Fruit fly (Drosophila melanogaster) whole organism, embryonic: ENCODE results near the gene Obp93a.

Source experiments
- B-H1 ChIP-seq: fragments of 200-800 bp; sonication (Bioruptor generic); IDR thresholded peaks from 3 replicates; pipeline ENCODE4 v1.3.6; 2022; ENCODE audit warnings: missing biosample characterization, missing genetic modification characterization
- C15 ChIP-seq: fragments of 200-800 bp; sonication (Bioruptor generic); IDR thresholded peaks from 3 replicates; pipeline ENCODE4 v1.3.6; 2022; ENCODE audit warnings: missing biosample characterization, missing genetic modification characterization
- CG10462 ChIP-seq: fragments of 200-800 bp; sonication (Bioruptor generic); optimal IDR thresholded peaks from 2 replicates; lab custom pipeline; 2016; ENCODE audit warnings: missing biosample characterization, missing genetic modification characterization
- CG10565 ChIP-seq: fragments of 200-800 bp; sonication (Bioruptor generic); optimal IDR thresholded peaks from 3 replicates; lab custom pipeline; 2016; ENCODE audit warnings: missing biosample characterization, mild to moderate bottlenecking, missing genetic modification characterization
- CG11695 ChIP-seq: fragments of 200-800 bp; sonication (Bioruptor generic); IDR thresholded peaks from 3 replicates; pipeline ENCODE4 v1.3.6; 2022; ENCODE audit warnings: missing biosample characterization, missing genetic modification characterization
- CG12391 ChIP-seq: fragments of 200-800 bp; sonication (Bioruptor generic); optimal IDR thresholded peaks from 3 replicates; lab custom pipeline; 2018; ENCODE audit warnings: missing biosample characterization, mild to moderate bottlenecking, missing genetic modification characterization, moderate library complexity
- CG15269 ChIP-seq: fragments of 200-800 bp; sonication (Bioruptor generic); optimal IDR thresholded peaks from 2 replicates; lab custom pipeline; 2018; ENCODE audit warnings: missing biosample characterization, mild to moderate bottlenecking, missing genetic modification characterization, moderate library complexity
- CG1603 ChIP-seq: fragments of 200-800 bp; sonication (Bioruptor generic); optimal IDR thresholded peaks from 2 replicates; lab custom pipeline; 2019; ENCODE audit warnings: missing biosample characterization, mild to moderate bottlenecking, missing genetic modification characterization, moderate library complexity
- CG17328 ChIP-seq: fragments of 200-800 bp; sonication (Bioruptor generic); IDR thresholded peaks from 2 replicates; pipeline ENCODE4 v1.3.6; 2022; ENCODE audit warnings: missing biosample characterization, missing genetic modification characterization
- CG17612 ChIP-seq: fragments of 200-800 bp; sonication (Bioruptor generic); IDR thresholded peaks from 2 replicates; pipeline ENCODE4 v1.3.6; 2022; ENCODE audit warnings: missing biosample characterization, missing genetic modification characterization
- CG30431 ChIP-seq: fragments of 200-800 bp; sonication (Bioruptor generic); optimal IDR thresholded peaks from 2 replicates; lab custom pipeline; 2017; ENCODE audit warnings: missing biosample characterization, missing genetic modification characterization
- CG3995 ChIP-seq: fragments of 200-800 bp; sonication (Bioruptor generic); optimal IDR thresholded peaks from 3 replicates; lab custom pipeline; 2016; ENCODE audit warnings: missing biosample characterization, missing genetic modification characterization
- CG7372 ChIP-seq: fragments of 200-800 bp; sonication (Bioruptor generic); IDR thresholded peaks from 2 replicates; pipeline ENCODE4 v1.3.6; 2022; ENCODE audit warnings: missing biosample characterization, missing genetic modification characterization
- CG7745 ChIP-seq: fragments of 200-800 bp; sonication (Bioruptor generic); optimal IDR thresholded peaks from 2 replicates; lab custom pipeline; 2018; ENCODE audit warnings: missing biosample characterization, mild to moderate bottlenecking, missing genetic modification characterization, moderate library complexity
- CG7963 ChIP-seq: fragments of 200-800 bp; sonication (Bioruptor generic); IDR thresholded peaks from 3 replicates; pipeline ENCODE4 v1.3.6; 2022; ENCODE audit warnings: missing biosample characterization, missing genetic modification characterization; ENCODE audit not compliant: partially characterized antibody
- CG8478 ChIP-seq: fragments of >200 bp; optimal IDR thresholded peaks from 2 replicates; lab custom pipeline; 2018
- Camta ChIP-seq: fragments of 200-800 bp; sonication (Bioruptor generic); optimal IDR thresholded peaks from 2 replicates; lab custom pipeline; 2016; ENCODE audit warnings: missing biosample characterization, missing genetic modification characterization
- CkIIα-i1 ChIP-seq: fragments of 200-800 bp; sonication (Bioruptor generic); IDR thresholded peaks from 2 replicates; pipeline ENCODE4 v1.3.6; 2022; ENCODE audit warnings: missing biosample characterization, missing genetic modification characterization
- Drgx ChIP-seq: fragments of 200-800 bp; sonication (Bioruptor generic); IDR thresholded peaks from 2 replicates; pipeline ENCODE4 v1.3.6; 2022; ENCODE audit warnings: missing biosample characterization, missing genetic modification characterization
- HLH4C ChIP-seq: fragments of 200-800 bp; sonication (Bioruptor generic); IDR thresholded peaks from 3 replicates; pipeline ENCODE4 v1.3.6; 2022; ENCODE audit warnings: missing biosample characterization, missing genetic modification characterization; ENCODE audit not compliant: partially characterized antibody
- Jarid2 ChIP-seq: fragments of 200-800 bp; sonication (Bioruptor generic); optimal IDR thresholded peaks from 3 replicates; lab custom pipeline; 2017; ENCODE audit warnings: mild to moderate bottlenecking, missing biosample characterization, missing genetic modification reagents, missing genetic modification characterization
- Lim3 ChIP-seq: fragments of 200-800 bp; sonication (Bioruptor generic); IDR thresholded peaks from 2 replicates; pipeline ENCODE4 v1.3.6; 2022; ENCODE audit warnings: missing biosample characterization, missing genetic modification characterization
- MBD-R2 ChIP-seq: fragments of 200-800 bp; sonication (Bioruptor generic); IDR thresholded peaks from 2 replicates; pipeline ENCODE4 v1.3.6; 2022; ENCODE audit warnings: missing biosample characterization, missing genetic modification characterization
- Oaz ChIP-seq: fragments of 200-800 bp; sonication (Bioruptor generic); IDR thresholded peaks from 2 replicates; pipeline ENCODE4 v1.3.6; 2022; ENCODE audit warnings: missing biosample characterization, missing genetic modification characterization
- Pdp1 ChIP-seq, 2 experiments: fragments of 200-800 bp; sonication (Bioruptor generic); optimal IDR thresholded peaks; 3 replicates each; lab custom pipeline; 2016; ENCODE audit warnings: missing biosample characterization in 2 of 2, missing genetic modification characterization in 2 of 2, mild to moderate bottlenecking in 1 of 2, moderate library complexity in 1 of 2
- Sry-δ ChIP-seq: fragments of 200-800 bp; sonication (Bioruptor generic); optimal IDR thresholded peaks from 2 replicates; lab custom pipeline; 2016; ENCODE audit warnings: missing biosample characterization, missing genetic modification characterization
- Trl ChIP-seq, 3 experiments: fragments of >200 bp in 2 of 3; fragments of 200-800 bp in 1 of 3; sonication (Bioruptor generic) in 1 of 3; optimal IDR thresholded peaks; 2 replicates in 1 of 3; 3 replicates in 2 of 3; lab custom pipeline; 2016 to 2017; ENCODE audit warnings: missing biosample characterization in 1 of 3, missing genetic modification characterization in 1 of 3
- Xrp1 ChIP-seq: fragments of 200-800 bp; sonication (Bioruptor generic); IDR thresholded peaks from 2 replicates; pipeline ENCODE4 v1.3.6; 2022; ENCODE audit warnings: missing biosample characterization, missing genetic modification characterization
- abd-A ChIP-seq: fragments of 200-800 bp; sonication (Bioruptor generic); optimal IDR thresholded peaks from 3 replicates; lab custom pipeline; 2019; ENCODE audit warnings: missing biosample characterization, mild to moderate bottlenecking, missing genetic modification characterization, moderate library complexity
- amos ChIP-seq: fragments of 200-800 bp; sonication (Bioruptor generic); IDR thresholded peaks from 2 replicates; pipeline ENCODE4 v1.3.6; 2022; ENCODE audit warnings: missing biosample characterization, missing genetic modification characterization; ENCODE audit not compliant: partially characterized antibody
- bowl ChIP-seq: fragments of 200-800 bp; sonication (Bioruptor generic); IDR thresholded peaks from 2 replicates; pipeline ENCODE4 v1.3.6; 2022; ENCODE audit warnings: missing biosample characterization, missing genetic modification characterization
- cg ChIP-seq: fragments of 200-800 bp; sonication (Bioruptor generic); optimal IDR thresholded peaks from 3 replicates; lab custom pipeline; 2019; ENCODE audit warnings: missing biosample characterization, mild to moderate bottlenecking, missing genetic modification characterization, moderate library complexity
- disco-r ChIP-seq: fragments of 200-800 bp; sonication (Bioruptor generic); optimal IDR thresholded peaks from 2 replicates; lab custom pipeline; 2016; ENCODE audit warnings: missing biosample characterization, missing genetic modification characterization
- dmrt99B ChIP-seq: fragments of 200-800 bp; sonication (Bioruptor generic); optimal IDR thresholded peaks from 2 replicates; lab custom pipeline; 2018; ENCODE audit warnings: missing biosample characterization, mild to moderate bottlenecking, missing genetic modification characterization, moderate library complexity
- dysf ChIP-seq: fragments of 200-800 bp; sonication (Bioruptor generic); IDR thresholded peaks from 3 replicates; pipeline ENCODE4 v1.3.6; 2022; ENCODE audit warnings: missing biosample characterization, missing genetic modification characterization
- en ChIP-seq: fragments of 200-800 bp; sonication (Bioruptor generic); optimal IDR thresholded peaks from 2 replicates; lab custom pipeline; 2016; ENCODE audit warnings: missing biosample characterization, missing genetic modification characterization
- fd96Cb ChIP-seq: fragments of 200-800 bp; sonication (Bioruptor generic); optimal IDR thresholded peaks from 2 replicates; lab custom pipeline; 2018; ENCODE audit warnings: missing biosample characterization, mild to moderate bottlenecking, missing genetic modification characterization, moderate library complexity
- klu ChIP-seq: fragments of 200-800 bp; sonication (Bioruptor generic); IDR thresholded peaks from 2 replicates; pipeline ENCODE4 v1.3.6; 2022; ENCODE audit warnings: missing biosample characterization, missing genetic modification characterization
- lola ChIP-seq, 3 experiments: fragments of >200 bp in 2 of 3; fragments of 200-800 bp in 1 of 3; sonication (Bioruptor generic) in 1 of 3; optimal IDR thresholded peaks; 2 replicates each; lab custom pipeline; 2017 to 2019; ENCODE audit warnings: missing biosample characterization in 3 of 3, missing genetic modification characterization in 3 of 3, mild to moderate bottlenecking in 1 of 3, moderate library complexity in 1 of 3
- luna ChIP-seq: fragments of 200-800 bp; sonication (Bioruptor generic); optimal IDR thresholded peaks from 2 replicates; lab custom pipeline; 2016; ENCODE audit warnings: missing biosample characterization, missing genetic modification characterization
- pita ChIP-seq: fragments of 200-800 bp; sonication (Bioruptor generic); optimal IDR thresholded peaks from 2 replicates; lab custom pipeline; 2017; ENCODE audit warnings: missing biosample characterization, mild to moderate bottlenecking, missing genetic modification characterization
- pnt ChIP-seq: fragments of 200-800 bp; sonication (Bioruptor generic); optimal IDR thresholded peaks from 3 replicates; lab custom pipeline; 2016; ENCODE audit warnings: missing biosample characterization, missing genetic modification characterization
- pros ChIP-seq: fragments of 200-800 bp; sonication (Bioruptor generic); optimal IDR thresholded peaks from 3 replicates; lab custom pipeline; 2019; ENCODE audit warnings: missing biosample characterization, mild to moderate bottlenecking, missing genetic modification characterization, moderate library complexity
- sd ChIP-seq: fragments of 200-800 bp; sonication (Bioruptor generic); optimal IDR thresholded peaks from 3 replicates; lab custom pipeline; 2018; ENCODE audit warnings: missing biosample characterization, mild to moderate bottlenecking, missing genetic modification characterization, moderate library complexity
- sens ChIP-seq: fragments of 200-800 bp; sonication (Bioruptor generic); peaks from one replicate; lab custom pipeline; 2016; ENCODE audit warnings: missing biosample characterization, missing genetic modification characterization
- sob ChIP-seq: fragments of 200-800 bp; sonication (Bioruptor generic); IDR thresholded peaks from 2 replicates; pipeline ENCODE4 v1.3.6; 2022; ENCODE audit warnings: missing biosample characterization, missing genetic modification characterization
- stwl ChIP-seq: fragments of 200-800 bp; sonication (Bioruptor generic); optimal IDR thresholded peaks from 3 replicates; lab custom pipeline; 2018; ENCODE audit warnings: missing biosample characterization, mild to moderate bottlenecking, missing genetic modification characterization, moderate library complexity
- tna ChIP-seq: fragments of 200-800 bp; sonication (Bioruptor generic); IDR thresholded peaks from 2 replicates; pipeline ENCODE4 v1.3.6; 2022; ENCODE audit warnings: missing biosample characterization, missing genetic modification characterization; ENCODE audit not compliant: partially characterized antibody
- usp ChIP-seq: fragments of >200 bp; optimal IDR thresholded peaks from 2 replicates; lab custom pipeline; 2017; ENCODE audit warnings: missing biosample characterization, missing genetic modification characterization
- vnd ChIP-seq: fragments of 200-800 bp; sonication (Bioruptor generic); IDR thresholded peaks from 3 replicates; pipeline ENCODE4 v1.3.6; 2022; ENCODE audit warnings: missing biosample characterization, missing genetic modification characterization; ENCODE audit not compliant: partially characterized antibody
- zfh1 ChIP-seq: fragments of 200-800 bp; sonication (Bioruptor generic); IDR thresholded peaks from 3 replicates; pipeline ENCODE4 v1.3.6; 2022; ENCODE audit warnings: missing biosample characterization, missing genetic modification characterization

Obp93a gene

DNA sequence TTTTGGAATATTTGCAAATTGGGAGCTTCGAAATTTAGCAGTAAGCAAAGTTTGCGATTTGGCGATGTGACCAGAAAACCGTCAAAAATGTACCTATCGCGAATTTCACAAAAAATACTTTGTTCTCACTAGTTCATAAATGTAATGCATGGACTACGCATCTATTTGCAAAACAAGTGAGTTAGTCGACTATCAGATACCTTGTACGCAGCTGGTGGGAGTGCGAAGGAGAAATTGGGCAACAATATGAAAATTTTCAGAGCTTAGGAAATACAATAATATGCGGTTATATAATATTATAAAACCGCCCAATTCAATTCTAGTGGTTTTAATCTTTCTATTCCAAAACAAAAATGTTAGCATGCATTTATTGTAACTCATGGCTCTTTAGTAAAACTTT lies 10.7 kb downstream of the Obp93a start, which contains the start of gene Bdbt (continued):
- TF ChIP-seq Drgx (GFP tag; lab: Robert Waterston, UW) = no peak
- peak; percentile 13 to 94 for TF ChIP-seq Pdp1 (GFP tag; optimal IDR thresholded peaks at IDR 0.05; lab: Kevin White, UChicago)
- TF ChIP-seq CG8478 (lab: Kevin White, UChicago) = no peak
- TF ChIP-seq bowl (GFP tag; lab: Robert Waterston, UW) = no peak
- TF ChIP-seq klu (GFP tag; lab: Robert Waterston, UW) = no peak
- no peak for TF ChIP-seq CG3995 (GFP tag; lab: Kevin White, UChicago)
- TF ChIP-seq Camta = no peak
- no peak for TF ChIP-seq disco-r (GFP tag; lab: Kevin White, UChicago)
- no peak for TF ChIP-seq luna
- no peak for TF ChIP-seq CG11695 (GFP tag; lab: Robert Waterston, UW)
- no peak for TF ChIP-seq CG15269 (tag; lab: Kevin White, UChicago)
- peak; percentile 82 for TF ChIP-seq MBD-R2 (GFP tag; lab: Robert Waterston, UW)
- TF ChIP-seq CG7372 (GFP tag; lab: Robert Waterston, UW) = no peak
- TF ChIP-seq CG10462 (GFP tag; lab: Kevin White, UChicago) = no peak
- peak; percentile 46 for TF ChIP-seq stwl (tag; lab: Kevin White, UChicago)
- peak in 1 of 3 experiments; percentile 88 for TF ChIP-seq lola (GFP tag; optimal IDR thresholded peaks at IDR 0.05; lab: Kevin White, UChicago)
- peak; percentile 77 for TF ChIP-seq sens
- TF ChIP-seq HLH4C (GFP tag; lab: Robert Waterston, UW) = peak; percentile 98
- TF ChIP-seq Jarid2 = no peak
- TF ChIP-seq Sry-δ (GFP tag; lab: Kevin White, UChicago) = peak; percentile 13
- TF ChIP-seq CG10565 (GFP tag; lab: Kevin White, UChicago) = no peak
- TF ChIP-seq CG7745 (tag; lab: Kevin White, UChicago) = no peak
- peak; percentile 21 for TF ChIP-seq fd96Cb (tag; lab: Kevin White, UChicago)
- no peak for TF ChIP-seq CG17612 (GFP tag; lab: Robert Waterston, UW)
- TF ChIP-seq tna (GFP tag; lab: Robert Waterston, UW) = peak; percentile 95
- TF ChIP-seq amos = peak; percentile 68
- TF ChIP-seq CkIIα-i1 (GFP tag; lab: Robert Waterston, UW) = no peak
- TF ChIP-seq sob = peak; percentile 59; the same call in 1 of the 2 replicates
- TF ChIP-seq C15 (GFP tag; lab: Robert Waterston, UW) = no peak
- TF ChIP-seq usp = no peak
- TF ChIP-seq pros (GFP tag; lab: Kevin White, UChicago) = no peak
- TF ChIP-seq CG12391 (tag; lab: Kevin White, UChicago) = no peak
- no peak for TF ChIP-seq abd-A (tag; lab: Kevin White, UChicago)
- 0 out of 2 replicates have a peak, but pooled peaks have one; percentile 31 for TF ChIP-seq CG17328 (GFP tag; lab: Robert Waterston, UW)
- TF ChIP-seq pita (GFP tag; lab: Kevin White, UChicago) = no peak
- TF ChIP-seq Lim3 (GFP tag; lab: Robert Waterston, UW) = no peak
- TF ChIP-seq dmrt99B (tag; lab: Kevin White, UChicago) = no peak
- TF ChIP-seq B-H1 (GFP tag; lab: Robert Waterston, UW) = 0 out of 3 replicates have a peak, but pooled peaks have one; percentile 20
- TF ChIP-seq CG1603 (tag; lab: Kevin White, UChicago) = no peak
- TF ChIP-seq sd = no peak
- TF ChIP-seq dysf = peak; percentile 32; the same call in 1 of the 3 replicates
- no peak for TF ChIP-seq cg (GFP tag; lab: Kevin White, UChicago)
- TF ChIP-seq vnd (GFP tag; lab: Robert Waterston, UW) = peak; percentile 84
- no peak for TF ChIP-seq pnt (GFP tag; lab: Kevin White, UChicago)
- TF ChIP-seq Xrp1 (GFP tag; lab: Robert Waterston, UW) = no peak
- no peak for TF ChIP-seq en (GFP tag; lab: Kevin White, UChicago)
- no peak for TF ChIP-seq zfh1 (GFP tag; lab: Robert Waterston, UW)
- TF ChIP-seq CG7963 (GFP tag; lab: Robert Waterston, UW) = peak; percentile 96
- TF ChIP-seq CG30431 = no peak
- no peak for TF ChIP-seq Oaz (GFP tag; lab: Robert Waterston, UW)
- no peak for TF ChIP-seq Trl (optimal IDR thresholded peaks at IDR 0.05; lab: Kevin White, UChicago)
- no peak for TF ChIP-seq Trl (GFP tag; optimal IDR thresholded peaks at IDR 0.05; lab: Kevin White, UChicago)
